Fruit fly (Drosophila melanogaster) whole organism, embryonic: ENCODE measurements around the gene CG43293.

Experiments used
- CG14710 ChIP-seq: fragments of 200-800 bp; sonication (Bioruptor generic); optimal IDR thresholded peaks from 3 replicates; lab custom pipeline; 2019; ENCODE audit warnings: missing biosample characterization, mild to moderate bottlenecking, missing genetic modification characterization, moderate library complexity
- CG17829 ChIP-seq: fragments of 200-800 bp; optimal IDR thresholded peaks from 2 replicates; lab custom pipeline; 2019; ENCODE audit warnings: missing biosample characterization, mild to moderate bottlenecking, missing genetic modification characterization, moderate library complexity
- CG2116 ChIP-seq: fragments of 200-800 bp; sonication (Bioruptor generic); optimal IDR thresholded peaks from 3 replicates; lab custom pipeline; 2018; ENCODE audit warnings: missing biosample characterization, mild to moderate bottlenecking, missing genetic modification characterization
- CG4707 ChIP-seq: fragments of 200-800 bp; sonication (Bioruptor generic); optimal IDR thresholded peaks from 2 replicates; lab custom pipeline; 2018; ENCODE audit warnings: missing biosample characterization, mild to moderate bottlenecking, missing genetic modification characterization, moderate library complexity
- Poxn ChIP-seq: fragments of 200-800 bp; sonication (Bioruptor generic); IDR thresholded peaks from 2 replicates; pipeline ENCODE4 v1.3.6; 2022; ENCODE audit warnings: missing biosample characterization, missing genetic modification characterization
- Ssrp ChIP-seq: fragments of 200-800 bp; sonication (Bioruptor generic); optimal IDR thresholded peaks from 2 replicates; lab custom pipeline; 2018; ENCODE audit warnings: missing biosample characterization, mild to moderate bottlenecking, missing genetic modification characterization, moderate library complexity
- ap ChIP-seq: fragments of 200-800 bp; sonication (Bioruptor generic); IDR thresholded peaks from 2 replicates; pipeline ENCODE4 v1.3.6; 2022; ENCODE audit warnings: missing biosample characterization, missing genetic modification characterization
- gfzf ChIP-seq: fragments of 200-800 bp; sonication (Bioruptor generic); optimal IDR thresholded peaks from 2 replicates; lab custom pipeline; 2016; ENCODE audit warnings: missing biosample characterization, mild to moderate bottlenecking, missing genetic modification characterization, moderate library complexity
- nerfin-2 ChIP-seq: fragments of 200-800 bp; sonication (Bioruptor generic); IDR thresholded peaks from 2 replicates; pipeline ENCODE4 v1.3.6; 2022; ENCODE audit warnings: missing biosample characterization, missing genetic modification characterization; ENCODE audit not compliant: partially characterized antibody
- pros ChIP-seq: fragments of 200-800 bp; sonication (Bioruptor generic); optimal IDR thresholded peaks from 3 replicates; lab custom pipeline; 2019; ENCODE audit warnings: missing biosample characterization, mild to moderate bottlenecking, missing genetic modification characterization, moderate library complexity
- ttk ChIP-seq: fragments of 200-800 bp; sonication (Bioruptor generic); IDR thresholded peaks from 2 replicates; pipeline ENCODE4 v2.1.2; 2022; ENCODE audit warnings: missing biosample characterization, missing genetic modification characterization
- unc-4 ChIP-seq: fragments of 200-800 bp; sonication (Bioruptor generic); IDR thresholded peaks from 2 replicates; pipeline ENCODE4 v1.3.6; 2022; ENCODE audit warnings: missing biosample characterization, missing genetic modification characterization; ENCODE audit not compliant: partially characterized antibody

DNA sequence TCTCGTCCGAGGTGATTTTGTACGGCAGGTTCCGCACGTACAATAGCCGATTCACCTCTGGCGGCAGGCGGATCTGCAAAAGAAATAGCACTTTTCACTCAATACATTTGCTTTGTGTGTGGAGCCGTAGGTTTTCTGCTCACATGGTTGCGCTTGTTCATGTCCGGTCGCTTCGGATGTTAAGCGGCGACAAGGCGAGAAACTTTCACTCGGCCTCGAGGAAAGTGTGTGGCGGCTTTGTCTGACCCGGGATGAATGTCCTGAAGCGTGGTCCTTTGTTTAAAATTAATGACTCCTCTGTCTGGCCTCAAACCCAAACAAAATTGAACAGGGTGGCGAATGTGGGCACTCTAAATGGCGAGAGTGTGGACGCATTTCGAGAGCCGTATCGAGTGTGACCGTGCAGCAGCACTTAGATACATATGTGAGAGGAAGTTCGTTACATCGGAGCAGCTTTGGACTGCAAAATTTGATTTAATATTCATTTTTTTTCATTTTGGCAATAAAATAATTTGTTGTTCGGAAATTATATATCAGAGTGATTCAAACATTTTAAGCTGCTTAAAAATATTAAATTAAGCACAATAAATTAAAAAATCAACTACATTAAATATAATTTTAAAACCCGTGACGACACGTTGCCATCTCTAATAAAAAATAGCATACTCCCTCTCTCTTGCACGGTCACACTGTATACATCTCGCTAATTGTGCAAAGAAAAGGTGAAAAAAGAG, 8.0 kb downstream of the CG43293 start, which contains the start of the genes Sf3b6 and Tnpo:
- peak; percentile 18; the same call in 1 of the 2 replicates for TF ChIP-seq nerfin-2 (GFP tag; lab: Robert Waterston, UW)
- TF ChIP-seq Ssrp (tag; lab: Kevin White, UChicago): peak; percentile 87
- TF ChIP-seq CG14710 (tag; lab: Kevin White, UChicago): peak; percentile 91
- TF ChIP-seq ttk (GFP tag; lab: Robert Waterston, UW): peak; percentile 82
- TF ChIP-seq CG17829 (tag; lab: Kevin White, UChicago): peak; percentile 86
- 0 out of 2 replicates have a peak, but pooled peaks have one; percentile 58 for TF ChIP-seq ap (GFP tag; lab: Robert Waterston, UW)
- TF ChIP-seq CG2116: peak; percentile 69
- TF ChIP-seq gfzf (GFP tag; lab: Kevin White, UChicago): peak; percentile 79
- peak; percentile 24; the same call in 1 of the 2 replicates for TF ChIP-seq Poxn (GFP tag; lab: Robert Waterston, UW)
- peak; percentile 65 for TF ChIP-seq unc-4 (GFP tag; lab: Robert Waterston, UW)
- TF ChIP-seq pros (GFP tag; lab: Kevin White, UChicago): no peak
- TF ChIP-seq CG4707: no peak
